Fruit fly (Drosophila melanogaster): ENCODE results near the gene Tig.

Gene Tig

dm6 chr2L:6421495-6421894 is 1.6 kb downstream of the Tig start:
- TF ChIP-seq CG17806 (tag; optimal IDR thresholded peaks at IDR 0.05) (no peak), CG32121 (GFP tag; IDR thresholded peaks at IDR 0.05) (no peak)

dm6 chr2L:6411953-6412352 is 11.2 kb downstream of the Tig start, which contains the start of gene CG13982:
Gene CG13982, plus strand, starts transcription at chr2L:6412315.
- TF ChIP-seq CG34367 (tag; optimal IDR thresholded peaks at IDR 0.05) (no peak), Ets98B (GFP tag; IDR thresholded peaks at IDR 0.05) (no peak), D1 (tag; optimal IDR thresholded peaks at IDR 0.05) (no peak), CG4496 (GFP tag; IDR thresholded peaks at IDR 0.05) (no peak), CG9948 (tag; optimal IDR thresholded peaks at IDR 0.05) (no peak), CG13204 (GFP tag; optimal IDR thresholded peaks at IDR 0.05) (no peak), EcR (GFP tag; optimal IDR thresholded peaks at IDR 0.05) (no peak), CG12605 (GFP tag; IDR thresholded peaks at IDR 0.05) (no peak), CG8159 (tag; optimal IDR thresholded peaks at IDR 0.05) (no peak), Snoo (tag; optimal IDR thresholded peaks at IDR 0.05) (no peak), Pif1A (GFP tag; optimal IDR thresholded peaks at IDR 0.05) (no peak), Pif1B (GFP tag; optimal IDR thresholded peaks at IDR 0.05) (no peak)

dm6 chr2L:6411089-6411757 is 11.9 kb downstream of the Tig start, which contains the start of gene DIP-epsilon:
Gene DIP-epsilon, minus strand, starts transcription at chr2L:6411326.
- TF ChIP-seq CG15710 (tag; optimal IDR thresholded peaks at IDR 0.05) (no peak), CG4496 (GFP tag; IDR thresholded peaks at IDR 0.05) (peak; percentile 27; the same call in 1 of the 3 replicates)

dm6 chr2L:6397149-6397548 is 26.0 kb downstream of the Tig start, which contains the start of gene CG42369:
Gene CG42369, minus strand, starts transcription at chr2L:6397249.
- TF ChIP-seq Pif1B (GFP tag; optimal IDR thresholded peaks at IDR 0.05) = no peak
- TF ChIP-seq CG14655 (GFP tag; optimal IDR thresholded peaks at IDR 0.05) = no peak
- no peak for TF ChIP-seq CG15710 (tag; optimal IDR thresholded peaks at IDR 0.05)
- TF ChIP-seq CG13204 (GFP tag; optimal IDR thresholded peaks at IDR 0.05) = no peak
- no peak for TF ChIP-seq CG8301 (tag; optimal IDR thresholded peaks at IDR 0.05)
- no peak for TF ChIP-seq Snoo (tag; optimal IDR thresholded peaks at IDR 0.05)
- TF ChIP-seq CG10348 (GFP tag; IDR thresholded peaks at IDR 0.05) = no peak
- TF ChIP-seq CG9948 (tag; optimal IDR thresholded peaks at IDR 0.05) = no peak
- TF ChIP-seq gl (tag; optimal IDR thresholded peaks at IDR 0.05) = no peak
- no peak for TF ChIP-seq fd96Ca (GFP tag; IDR thresholded peaks at IDR 0.05)
- TF ChIP-seq CG17806 (tag; optimal IDR thresholded peaks at IDR 0.05) = no peak
- no peak for TF ChIP-seq CG34367 (tag; optimal IDR thresholded peaks at IDR 0.05)
- no peak for TF ChIP-seq CG12605 (GFP tag; IDR thresholded peaks at IDR 0.05)
- no peak for TF ChIP-seq rn (GFP tag; IDR thresholded peaks at IDR 0.05)

dm6 chr2L:6391469-6391868 is 31.6 kb downstream of the Tig start:
- TF ChIP-seq CG32121 (GFP tag; IDR thresholded peaks at IDR 0.05) = no peak
- no peak for TF ChIP-seq CG14655 (GFP tag; optimal IDR thresholded peaks at IDR 0.05)
- TF ChIP-seq Pif1A (GFP tag; optimal IDR thresholded peaks at IDR 0.05) = no peak
- no peak for TF ChIP-seq CG9948 (tag; optimal IDR thresholded peaks at IDR 0.05)
- no peak for TF ChIP-seq gl (tag; optimal IDR thresholded peaks at IDR 0.05)
- TF ChIP-seq CG12605 (GFP tag; IDR thresholded peaks at IDR 0.05) = no peak
- TF ChIP-seq CG10348 (GFP tag; IDR thresholded peaks at IDR 0.05) = no peak

dm6 chr2L:6387068-6387467 is 36.0 kb downstream of the Tig start:
- TF ChIP-seq CG32121 (GFP tag; IDR thresholded peaks at IDR 0.05) (no peak), CG4496 (GFP tag; IDR thresholded peaks at IDR 0.05) (no peak), CG8159 (tag; optimal IDR thresholded peaks at IDR 0.05) (no peak), fd96Ca (GFP tag; IDR thresholded peaks at IDR 0.05) (no peak), EcR (GFP tag; optimal IDR thresholded peaks at IDR 0.05) (no peak), Snoo (tag; optimal IDR thresholded peaks at IDR 0.05) (no peak), rn (GFP tag; IDR thresholded peaks at IDR 0.05) (no peak), Pif1B (GFP tag; optimal IDR thresholded peaks at IDR 0.05) (no peak), CG10348 (GFP tag; IDR thresholded peaks at IDR 0.05) (no peak), CG12605 (GFP tag; IDR thresholded peaks at IDR 0.05) (no peak), CG14655 (GFP tag; optimal IDR thresholded peaks at IDR 0.05) (no peak), CG8301 (tag; optimal IDR thresholded peaks at IDR 0.05) (no peak), Pif1A (GFP tag; optimal IDR thresholded peaks at IDR 0.05) (no peak), CG9948 (tag; optimal IDR thresholded peaks at IDR 0.05) (no peak), D1 (tag; optimal IDR thresholded peaks at IDR 0.05) (no peak), CG13204 (GFP tag; optimal IDR thresholded peaks at IDR 0.05) (no peak), gl (tag; optimal IDR thresholded peaks at IDR 0.05) (no peak)

- TF ChIP-seq EcR (GFP tag; optimal IDR thresholded peaks at IDR 0.05) = peak; percentile 56
- TF ChIP-seq CG4496 (GFP tag; IDR thresholded peaks at IDR 0.05) = no peak
Observed at dm6 chr2L:6385409-6385808, 37.7 kb downstream of the Tig start, which contains the start of gene Nepl6. Gene Nepl6, minus strand, starts transcription at chr2L:6385512.

All from whole organism, pupa.